Fruit fly (Drosophila melanogaster): ENCODE data around the gene tko.

Gene tko

DNA sequence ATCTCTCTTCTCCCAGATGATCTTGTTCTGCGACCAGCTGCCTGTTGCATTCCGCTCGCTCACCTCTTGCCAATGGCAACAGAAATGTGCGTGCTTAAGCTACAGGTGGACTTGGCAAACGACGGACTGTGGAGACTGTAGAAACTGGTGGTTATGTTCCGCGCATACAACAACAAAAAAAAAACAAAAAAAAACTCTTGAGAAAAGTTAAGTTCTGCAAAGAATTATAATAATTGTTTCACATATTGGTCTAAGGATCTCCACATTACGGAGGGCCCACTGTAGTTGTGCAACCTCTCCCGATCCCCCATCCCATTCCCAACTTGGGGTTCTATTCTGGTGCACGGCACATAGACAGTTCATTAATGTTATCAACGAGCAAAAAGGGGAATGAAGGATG is 24.8 kb upstream of the tko start (continued):
- peak; percentile 92 for TF ChIP-seq Med (GFP tag)
- TF ChIP-seq Hsf (GFP tag; optimal IDR thresholded peaks at IDR 0.05), result peak; percentile 80
- TF ChIP-seq CG33213 (GFP tag; optimal IDR thresholded peaks at IDR 0.05), result peak; percentile 52
- TF ChIP-seq CG12659 (GFP tag; optimal IDR thresholded peaks at IDR 0.05), result peak; percentile 36
- TF ChIP-seq crp (GFP tag; optimal IDR thresholded peaks at IDR 0.05), result no peak
- TF ChIP-seq chm (GFP tag; IDR thresholded peaks at IDR 0.05), result peak; percentile 76
- TF ChIP-seq wor (GFP tag; IDR thresholded peaks at IDR 0.05), result 0 out of 2 replicates have a peak, but pooled peaks have one; percentile 52
- TF ChIP-seq br (optimal IDR thresholded peaks at IDR 0.05), result no peak

- TF ChIP-seq pum (GFP tag; optimal IDR thresholded peaks at IDR 0.05) (no peak), psq (GFP tag; optimal IDR thresholded peaks at IDR 0.05) (no peak), Dfd (GFP tag; optimal IDR thresholded peaks at IDR 0.05) (no peak), Awh (GFP tag; IDR thresholded peaks at IDR 0.05) (peak; percentile 56; the same call in 1 of the 2 replicates), Usf (GFP tag; optimal IDR thresholded peaks at IDR 0.05) (no peak), Lim3 (GFP tag; IDR thresholded peaks at IDR 0.05) (no peak), CG32532 (GFP tag; IDR thresholded peaks at IDR 0.05) (no peak), D (optimal IDR thresholded peaks at IDR 0.05) (no peak), D (GFP tag; optimal IDR thresholded peaks at IDR 0.05) (no peak), tio (GFP tag; optimal IDR thresholded peaks at IDR 0.05) (no peak), NC2β (GFP tag; optimal IDR thresholded peaks at IDR 0.05) (no peak), CG14441 (GFP tag; IDR thresholded peaks at IDR 0.05) (no peak), ab (GFP tag; optimal IDR thresholded peaks at IDR 0.05) (no peak), crol (GFP tag; IDR thresholded peaks at IDR 0.05) (0 out of 2 replicates have a peak, but pooled peaks have one; percentile 5), trh (GFP tag; optimal IDR thresholded peaks at IDR 0.05) (no peak), CG12071 (GFP tag; optimal IDR thresholded peaks at IDR 0.05) (no peak), slou (GFP tag; optimal IDR thresholded peaks at IDR 0.05) (no peak), CG33213 (GFP tag; optimal IDR thresholded peaks at IDR 0.05) (no peak), chinmo (GFP tag; IDR thresholded peaks at IDR 0.05; ENCODE audit: partially characterized antibody) (no peak), CG32772 (GFP tag; IDR thresholded peaks at IDR 0.05) (peak; percentile 38), trem (tag; optimal IDR thresholded peaks at IDR 0.05) (no peak), Sox102F (GFP tag; optimal IDR thresholded peaks at IDR 0.05) (no peak), Eip74EF (GFP tag; optimal IDR thresholded peaks at IDR 0.05) (no peak), Hey (tag; optimal IDR thresholded peaks at IDR 0.05) (no peak), Ptx1 (GFP tag; IDR thresholded peaks at IDR 0.05) (no peak), sqz (GFP tag; optimal IDR thresholded peaks at IDR 0.05) (peak; percentile 60), Drgx (GFP tag; IDR thresholded peaks at IDR 0.05) (no peak), ems (GFP tag; optimal IDR thresholded peaks at IDR 0.05) (no peak), hth (optimal IDR thresholded peaks at IDR 0.05) (no peak), schlank (tag; optimal IDR thresholded peaks at IDR 0.05) (no peak)
These were observed 23.1 kb upstream of the tko start for dm6 chrX:2466919-2467318.

DNA sequence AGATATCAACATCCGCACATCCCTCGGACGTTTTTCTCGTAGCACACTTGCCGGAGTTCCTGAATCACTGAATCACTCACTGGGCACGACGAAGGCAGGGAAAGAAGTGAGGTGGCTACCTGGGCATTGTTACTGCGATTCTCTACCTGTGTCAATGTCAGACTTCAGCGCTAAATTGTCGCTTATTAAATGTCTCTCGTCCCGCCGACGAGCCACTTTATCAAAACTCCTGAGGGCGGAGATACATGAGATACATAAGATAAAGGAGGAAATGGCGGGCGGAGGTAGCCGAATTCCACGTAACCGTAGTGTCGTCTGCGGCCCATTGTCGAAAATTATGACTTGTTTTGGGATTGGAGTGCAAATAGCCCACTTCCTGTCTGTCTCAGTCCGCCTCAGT is 21.9 kb upstream of the tko start:
- no peak for TF ChIP-seq CG7928 (GFP tag; optimal IDR thresholded peaks at IDR 0.05)
- TF ChIP-seq Stat92E (GFP tag; optimal IDR thresholded peaks at IDR 0.05), result no peak
- peak in 1 of 2 experiments; percentile 25 for TF ChIP-seq tll (GFP tag; optimal IDR thresholded peaks at IDR 0.05)
- TF ChIP-seq dysf (GFP tag; IDR thresholded peaks at IDR 0.05), result no peak
- TF ChIP-seq CG1603 (tag; optimal IDR thresholded peaks at IDR 0.05), result no peak
- TF ChIP-seq kni (GFP tag; optimal IDR thresholded peaks at IDR 0.05), result peak; percentile 54
- peak; percentile 10 for TF ChIP-seq grn (GFP tag; optimal IDR thresholded peaks at IDR 0.05)
- TF ChIP-seq CG17186 (GFP tag; optimal IDR thresholded peaks at IDR 0.05), result no peak
- TF ChIP-seq CG31388 (GFP tag; optimal IDR thresholded peaks at IDR 0.05), result no peak
- TF ChIP-seq Ets65A (GFP tag), result no peak
- TF ChIP-seq CG8924 (tag; optimal IDR thresholded peaks at IDR 0.05), result no peak
- TF ChIP-seq zen (tag; optimal IDR thresholded peaks at IDR 0.05), result peak; percentile 75
- TF ChIP-seq hth (optimal IDR thresholded peaks at IDR 0.05), result peak; percentile 52
- no peak for TF ChIP-seq croc (GFP tag; conservative IDR thresholded peaks at IDR 0.05)
- TF ChIP-seq CG5953 (GFP tag; IDR thresholded peaks at IDR 0.05), result no peak
- TF ChIP-seq CG31441 (GFP tag; IDR thresholded peaks at IDR 0.05), result no peak
- peak; percentile 83 for TF ChIP-seq D (optimal IDR thresholded peaks at IDR 0.05)
- TF ChIP-seq D (GFP tag; optimal IDR thresholded peaks at IDR 0.05), result no peak
- TF ChIP-seq sqz (GFP tag; optimal IDR thresholded peaks at IDR 0.05), result no peak
